Worm (Caenorhabditis elegans): ENCODE data around the gene C14A6.7.

ce11 chrV:18189181-18189580, 21.0 kb upstream of the C14A6.7 start, which contains the start of gene clec-246:
- TF ChIP-seq ama-1 (optimal IDR thresholded peaks at IDR 0.05) (no peak), mdl-1 (tag; optimal IDR thresholded peaks at IDR 0.05) (no peak), ZK546.5 (tag; optimal IDR thresholded peaks at IDR 0.05) (no peak), lin-13 (GFP tag; optimal IDR thresholded peaks at IDR 0.05) (no peak), nhr-237 (tag; optimal IDR thresholded peaks at IDR 0.05) (no peak), nhr-6 (tag; optimal IDR thresholded peaks at IDR 0.05) (no peak), blmp-1 (tag; optimal IDR thresholded peaks at IDR 0.05; ENCODE audit: insufficient read depth) (no peak), elt-1 (tag; optimal IDR thresholded peaks at IDR 0.05) (no peak), egl-27 (tag; optimal IDR thresholded peaks at IDR 0.05) (no peak), unc-62 (GFP tag; optimal IDR thresholded peaks at IDR 0.05) (no peak), dmd-4 (tag; optimal IDR thresholded peaks at IDR 0.05) (no peak), snpc-4 (tag; optimal IDR thresholded peaks at IDR 0.05) (no peak)
